Worm (Caenorhabditis elegans): ENCODE results near the gene F15B10.3.
A peak's percentile ranks its signal among the peaks of the same experiment; 100 is the strongest.

F15B10.3 gene

DNA sequence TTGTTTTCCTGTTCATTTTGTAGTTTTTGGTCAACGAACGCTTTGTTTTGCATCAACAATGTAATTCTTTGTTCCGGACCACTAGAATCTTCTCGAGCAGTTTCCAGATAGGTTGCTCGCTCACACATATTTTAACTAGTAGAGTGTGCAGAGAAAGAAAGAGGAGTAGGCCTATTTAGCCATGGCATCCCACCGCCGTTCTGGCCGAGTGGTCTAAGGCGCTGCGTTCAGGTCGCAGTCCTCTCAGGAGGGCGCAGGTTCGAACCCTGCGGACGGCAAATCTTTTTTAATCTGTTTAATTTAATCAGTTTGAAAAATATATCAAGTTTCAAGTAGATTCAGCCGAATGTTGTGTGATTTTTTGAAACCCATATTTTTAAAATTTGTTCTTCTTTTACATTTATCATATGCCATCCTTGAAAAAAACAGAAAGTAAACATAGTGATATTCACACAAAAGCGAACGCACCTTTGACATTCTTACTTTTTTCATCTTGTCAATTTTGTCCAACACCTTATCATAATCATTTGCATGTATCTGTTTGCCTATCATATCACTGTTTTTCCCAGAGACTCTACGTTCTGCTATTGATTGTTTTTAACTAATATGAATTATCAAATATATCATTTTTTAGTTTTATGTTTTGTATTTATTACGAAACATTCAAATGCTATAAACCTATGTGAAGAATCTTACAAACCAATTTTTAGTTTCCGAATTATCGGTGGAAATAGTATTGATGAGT, 45.7 kb upstream of the F15B10.3 start, which contains the start of gene try-3:
try-3 (plus strand) TSS at position 532 of the 745 bp plus-strand sequence.
- TF ChIP-seq nhr-10 (tag; optimal IDR thresholded peaks at IDR 0.05) (peak; percentile 27), madf-9 (GFP tag; conservative IDR thresholded peaks at IDR 0.05) (peak; percentile 80), dpl-1 (GFP tag; optimal IDR thresholded peaks at IDR 0.05) (peak; percentile 49), php-3 (GFP tag; IDR thresholded peaks at IDR 0.05) (0 out of 2 replicates have a peak, but pooled peaks have one; percentile 12), tra-1 (GFP tag; IDR thresholded peaks at IDR 0.05) (peak; percentile 82), aha-1 (tag) (peak; percentile 58), F37D6.2 (tag; optimal IDR thresholded peaks at IDR 0.05) (peak; percentile 22), zag-1 (tag; optimal IDR thresholded peaks at IDR 0.05) (no peak), lsy-2 (tag; optimal IDR thresholded peaks at IDR 0.05) (peak in 1 of 2 experiments; percentile 67), attf-4 (tag; optimal IDR thresholded peaks at IDR 0.05) (no peak), Y105C5A.15 (GFP tag; IDR thresholded peaks at IDR 0.05) (peak; percentile 87), pqm-1 (tag; optimal IDR thresholded peaks at IDR 0.05) (no peak), rbr-2 (tag; optimal IDR thresholded peaks at IDR 0.05) (peak; percentile 66), zfp-2 (tag; optimal IDR thresholded peaks at IDR 0.05) (peak; percentile 10), sdz-12 (GFP tag; optimal IDR thresholded peaks at IDR 0.05) (peak; percentile 57), nhr-48 (tag; optimal IDR thresholded peaks at IDR 0.05) (peak; percentile 34), F44E2.7 (GFP tag; IDR thresholded peaks at IDR 0.05) (peak; percentile 60; the same call in 1 of the 2 replicates), daf-12 (tag; optimal IDR thresholded peaks at IDR 0.05) (no peak), nhr-42 (GFP tag; IDR thresholded peaks at IDR 0.05) (peak; percentile 71; the same call in 1 of the 2 replicates), lin-13 (GFP tag; optimal IDR thresholded peaks at IDR 0.05) (peak; percentile 41), lin-29 (GFP tag; IDR thresholded peaks at IDR 0.05) (no peak), hlh-11 (tag; optimal IDR thresholded peaks at IDR 0.05) (peak; percentile 72), egl-27 (tag; optimal IDR thresholded peaks at IDR 0.05) (no peak), ceh-62 (tag; optimal IDR thresholded peaks at IDR 0.05) (no peak), ztf-7 (tag; optimal IDR thresholded peaks at IDR 0.05) (no peak), spr-1 (tag; optimal IDR thresholded peaks at IDR 0.05) (peak; percentile 11), hif-1 (tag; optimal IDR thresholded peaks at IDR 0.05) (peak in 1 of 2 experiments; percentile 57), dmd-9 (GFP tag; IDR thresholded peaks at IDR 0.05) (peak; percentile 64; the same call in 1 of the 2 replicates), tag-97 (GFP tag; IDR thresholded peaks at IDR 0.05) (no peak), set-16 (GFP tag; IDR thresholded peaks at IDR 0.05) (no peak; the same call in none of the 2 replicates), hmg-1.1 (GFP tag; IDR thresholded peaks at IDR 0.05) (peak; percentile 88), aly-2 (tag; optimal IDR thresholded peaks at IDR 0.05) (no peak), nhr-77 (tag; optimal IDR thresholded peaks at IDR 0.05) (peak; percentile 52), lin-15B (tag; optimal IDR thresholded peaks at IDR 0.05) (no peak), fos-1 (tag; optimal IDR thresholded peaks at IDR 0.05) (no peak), lin-38 (GFP tag; IDR thresholded peaks at IDR 0.05) (peak; percentile 86), madf-5 (GFP tag; IDR thresholded peaks at IDR 0.05) (peak in 1 of 2 experiments; percentile 82; a peak in 1 of 4 replicates), vab-7 (GFP tag; IDR thresholded peaks at IDR 0.05) (peak; percentile 84), arid-1 (GFP tag; conservative IDR thresholded peaks at IDR 0.05) (peak; percentile 80), ztf-11 (tag; optimal IDR thresholded peaks at IDR 0.05) (no peak), lir-3 (tag; optimal IDR thresholded peaks at IDR 0.05) (no peak), ama-1 (optimal IDR thresholded peaks at IDR 0.05) (no peak), ceh-32 (tag; optimal IDR thresholded peaks at IDR 0.05; ENCODE audit: poor library complexity) (no peak), T20F7.1 (GFP tag; optimal IDR thresholded peaks at IDR 0.05) (no peak), F10B5.3 (tag; optimal IDR thresholded peaks at IDR 0.05) (peak; percentile 17), mep-1 (tag; optimal IDR thresholded peaks at IDR 0.05) (peak; percentile 82), unc-62 (GFP tag; optimal IDR thresholded peaks at IDR 0.05 in 1 of 2) (no peak), unc-62 (tag; optimal IDR thresholded peaks at IDR 0.05) (no peak), ces-1 (GFP tag; optimal IDR thresholded peaks at IDR 0.05) (no peak), mxl-2 (GFP tag; conservative IDR thresholded peaks at IDR 0.05) (0 out of 2 replicates have a peak, but pooled peaks have one; percentile 16), zip-2 (tag; optimal IDR thresholded peaks at IDR 0.05) (peak; percentile 40)
